Fruit fly (Drosophila melanogaster) whole organism, embryonic: Measurements from ENCODE around the gene dnc.

Experiments
- Bgb ChIP-seq: fragments of 200-800 bp; sonication (Bioruptor generic); IDR thresholded peaks from 2 replicates; pipeline ENCODE4 v1.3.6; 2022; ENCODE audit warnings: missing biosample characterization, missing genetic modification characterization; ENCODE audit not compliant: partially characterized antibody
- CG12155 ChIP-seq: fragments of 200-800 bp; sonication (Bioruptor generic); optimal IDR thresholded peaks from 3 replicates; lab custom pipeline; 2016; ENCODE audit warnings: missing biosample characterization, missing genetic modification characterization
- CG13287 ChIP-seq: fragments of 200-800 bp; sonication (Bioruptor generic); IDR thresholded peaks from 2 replicates; pipeline ENCODE4 v1.3.6; 2022; ENCODE audit warnings: missing biosample characterization, missing genetic modification characterization; ENCODE audit not compliant: partially characterized antibody
- CG15514 ChIP-seq: fragments of 200-800 bp; sonication (Bioruptor generic); optimal IDR thresholded peaks from 3 replicates; lab custom pipeline; 2017; ENCODE audit warnings: missing biosample characterization, missing genetic modification characterization, mild to moderate bottlenecking, moderate library complexity, missing genetic modification reagents
- CG1647 ChIP-seq: fragments of 200-800 bp; sonication (Bioruptor generic); optimal IDR thresholded peaks from 3 replicates; lab custom pipeline; 2016; ENCODE audit warnings: missing biosample characterization, missing genetic modification characterization
- CG16779 ChIP-seq: fragments of 200-800 bp; sonication (Bioruptor generic); IDR thresholded peaks from 2 replicates; pipeline ENCODE4 v1.3.6; 2022; ENCODE audit warnings: missing biosample characterization, missing genetic modification characterization
- CG1832 ChIP-seq: fragments of 200-800 bp; sonication (Bioruptor generic); optimal IDR thresholded peaks from 2 replicates; lab custom pipeline; 2017; ENCODE audit warnings: missing biosample characterization, mild to moderate bottlenecking, missing genetic modification characterization, inconsistent platforms
- CG32532 ChIP-seq: fragments of 200-800 bp; sonication (Bioruptor generic); IDR thresholded peaks from 2 replicates; pipeline ENCODE4 v1.3.6; 2022; ENCODE audit warnings: missing biosample characterization, missing genetic modification characterization
- CG34422 ChIP-seq: fragments of 200-800 bp; sonication (Bioruptor generic); IDR thresholded peaks from 3 replicates; pipeline ENCODE4 v1.3.6; 2022; ENCODE audit warnings: missing biosample characterization, missing genetic modification characterization
- CG42726 ChIP-seq: fragments of 200-800 bp; sonication (Bioruptor generic); IDR thresholded peaks from 2 replicates; pipeline ENCODE4 v1.3.6; 2022; ENCODE audit warnings: missing biosample characterization, missing genetic modification characterization; ENCODE audit not compliant: partially characterized antibody
- CG6254 ChIP-seq: fragments of 200-800 bp; sonication (Bioruptor generic); optimal IDR thresholded peaks from 3 replicates; lab custom pipeline; 2017; ENCODE audit warnings: mild to moderate bottlenecking, missing biosample characterization, missing genetic modification reagents, missing genetic modification characterization
- CoRest ChIP-seq: fragments of 200-800 bp; sonication (Bioruptor generic); optimal IDR thresholded peaks from 3 replicates; lab custom pipeline; 2018; ENCODE audit warnings: missing biosample characterization, mild to moderate bottlenecking, missing genetic modification characterization, moderate library complexity
- D19B ChIP-seq: fragments of 200-800 bp; sonication (Bioruptor generic); optimal IDR thresholded peaks from 2 replicates; lab custom pipeline; 2017; ENCODE audit warnings: missing biosample characterization, mild to moderate bottlenecking, missing genetic modification characterization
- Gug ChIP-seq: fragments of 200-800 bp; sonication (Bioruptor generic); IDR thresholded peaks from 4 replicates; pipeline ENCODE4 v1.3.6; 2022; ENCODE audit warnings: missing biosample characterization, missing genetic modification characterization
- Hr39 ChIP-seq: fragments of >200 bp; optimal IDR thresholded peaks from 2 replicates; lab custom pipeline; 2017
- Jarid2 ChIP-seq: fragments of 200-800 bp; sonication (Bioruptor generic); optimal IDR thresholded peaks from 3 replicates; lab custom pipeline; 2017; ENCODE audit warnings: mild to moderate bottlenecking, missing biosample characterization, missing genetic modification reagents, missing genetic modification characterization
- Med ChIP-seq: fragments of 200-800 bp; sonication (Bioruptor generic); peaks from one replicate; lab custom pipeline; 2016; ENCODE audit warnings: missing biosample characterization, missing genetic modification characterization, mild to moderate bottlenecking, inconsistent platforms, moderate library complexity
- Opbp ChIP-seq: fragments of 200-800 bp; sonication (Bioruptor generic); IDR thresholded peaks from 3 replicates; pipeline ENCODE4 v1.3.6; 2022; ENCODE audit warnings: missing biosample characterization, missing genetic modification characterization; ENCODE audit not compliant: partially characterized antibody
- Stat92E ChIP-seq, 3 experiments: fragments of >200 bp in 2 of 3; fragments of 200-800 bp in 1 of 3; sonication (Bioruptor generic) in 1 of 3; optimal IDR thresholded peaks; 2 replicates each; lab custom pipeline; 2017 to 2019; ENCODE audit warnings: missing biosample characterization in 3 of 3, missing genetic modification characterization in 3 of 3, mild to moderate bottlenecking in 1 of 3, moderate library complexity in 1 of 3
- Trl ChIP-seq, 3 experiments: fragments of >200 bp in 2 of 3; fragments of 200-800 bp in 1 of 3; sonication (Bioruptor generic) in 1 of 3; optimal IDR thresholded peaks; 2 replicates in 1 of 3; 3 replicates in 2 of 3; lab custom pipeline; 2016 to 2017; ENCODE audit warnings: missing biosample characterization in 1 of 3, missing genetic modification characterization in 1 of 3
- Xrp1 ChIP-seq: fragments of 200-800 bp; sonication (Bioruptor generic); IDR thresholded peaks from 2 replicates; pipeline ENCODE4 v1.3.6; 2022; ENCODE audit warnings: missing biosample characterization, missing genetic modification characterization
- al ChIP-seq: fragments of 200-800 bp; sonication (Bioruptor generic); IDR thresholded peaks from 2 replicates; pipeline ENCODE4 v1.3.6; 2022; ENCODE audit warnings: missing biosample characterization, missing genetic modification characterization
- bbx ChIP-seq: fragments of 200-800 bp; sonication (Bioruptor generic); IDR thresholded peaks from 2 replicates; pipeline ENCODE4 v1.3.6; 2022; ENCODE audit warnings: missing biosample characterization, missing genetic modification characterization; ENCODE audit not compliant: partially characterized antibody
- chn ChIP-seq: fragments of 200-800 bp; sonication (Bioruptor generic); optimal IDR thresholded peaks from 2 replicates; lab custom pipeline; 2016; ENCODE audit warnings: missing biosample characterization, missing genetic modification characterization
- ci ChIP-seq: fragments of 200-800 bp; sonication (Bioruptor generic); IDR thresholded peaks from 3 replicates; pipeline ENCODE4 v1.3.6; 2022; ENCODE audit warnings: missing biosample characterization, missing genetic modification characterization
- dimm ChIP-seq: fragments of 200-800 bp; sonication (Bioruptor generic); IDR thresholded peaks from 2 replicates; pipeline ENCODE4 v1.3.6; 2022; ENCODE audit warnings: missing biosample characterization, missing genetic modification characterization
- dmrt99B ChIP-seq: fragments of 200-800 bp; sonication (Bioruptor generic); optimal IDR thresholded peaks from 2 replicates; lab custom pipeline; 2018; ENCODE audit warnings: missing biosample characterization, mild to moderate bottlenecking, missing genetic modification characterization, moderate library complexity
- ewg ChIP-seq: fragments of 200-800 bp; sonication (Bioruptor generic); optimal IDR thresholded peaks from 3 replicates; lab custom pipeline; 2017; ENCODE audit warnings: mild to moderate bottlenecking, missing biosample characterization, missing genetic modification reagents, missing genetic modification characterization
- ftz-f1 ChIP-seq: fragments of 200-800 bp; sonication (Bioruptor generic); optimal IDR thresholded peaks from 2 replicates; lab custom pipeline; 2016; ENCODE audit warnings: missing biosample characterization, missing genetic modification characterization
- gem ChIP-seq: fragments of 200-800 bp; sonication (Bioruptor generic); optimal IDR thresholded peaks from 2 replicates; lab custom pipeline; 2019; ENCODE audit warnings: missing biosample characterization, mild to moderate bottlenecking, missing genetic modification characterization, moderate library complexity
- hbn ChIP-seq: fragments of 200-800 bp; sonication (Bioruptor generic); IDR thresholded peaks from 2 replicates; pipeline ENCODE4 v1.3.6; 2022; ENCODE audit warnings: missing biosample characterization, missing genetic modification characterization; ENCODE audit not compliant: partially characterized antibody
- hkb ChIP-seq, 2 experiments: fragments of 200-800 bp in 1 of 2; fragments of >200 bp in 1 of 2; sonication (Bioruptor generic) in 1 of 2; IDR thresholded peaks in 1 of 2; optimal IDR thresholded peaks in 1 of 2; 2 replicates each; pipeline versions ENCODE4 v1.3.6 to Lab custom; 2017 to 2022; ENCODE audit warnings: missing biosample characterization in 1 of 2, missing genetic modification characterization in 1 of 2
- inv ChIP-seq: fragments of 200-800 bp; sonication (Bioruptor generic); IDR thresholded peaks from 2 replicates; pipeline ENCODE4 v1.3.6; 2022; ENCODE audit warnings: missing biosample characterization, missing genetic modification characterization; ENCODE audit not compliant: partially characterized antibody
- klu ChIP-seq: fragments of 200-800 bp; sonication (Bioruptor generic); IDR thresholded peaks from 2 replicates; pipeline ENCODE4 v1.3.6; 2022; ENCODE audit warnings: missing biosample characterization, missing genetic modification characterization
- lola ChIP-seq, 3 experiments: fragments of >200 bp in 2 of 3; fragments of 200-800 bp in 1 of 3; sonication (Bioruptor generic) in 1 of 3; optimal IDR thresholded peaks; 2 replicates each; lab custom pipeline; 2017 to 2019; ENCODE audit warnings: missing biosample characterization in 3 of 3, missing genetic modification characterization in 3 of 3, mild to moderate bottlenecking in 1 of 3, moderate library complexity in 1 of 3
- lov ChIP-seq, 2 experiments: fragments of 200-800 bp in 1 of 2; fragments of >200 bp in 1 of 2; sonication (Bioruptor generic) in 1 of 2; IDR thresholded peaks in 1 of 2; optimal IDR thresholded peaks in 1 of 2; 2 replicates in 1 of 2; 3 replicates in 1 of 2; pipeline versions ENCODE4 v1.3.6 to Lab custom; 2017 to 2022; ENCODE audit warnings: missing biosample characterization in 1 of 2, missing genetic modification characterization in 1 of 2
- mld ChIP-seq: fragments of 200-800 bp; sonication (Bioruptor generic); IDR thresholded peaks from 3 replicates; pipeline ENCODE4 v1.3.6; 2022; ENCODE audit warnings: missing biosample characterization, missing genetic modification characterization; ENCODE audit not compliant: partially characterized antibody
- nerfin-2 ChIP-seq: fragments of 200-800 bp; sonication (Bioruptor generic); IDR thresholded peaks from 2 replicates; pipeline ENCODE4 v1.3.6; 2022; ENCODE audit warnings: missing biosample characterization, missing genetic modification characterization; ENCODE audit not compliant: partially characterized antibody
- p53 ChIP-seq: fragments of 200-800 bp; sonication (Bioruptor generic); optimal IDR thresholded peaks from 2 replicates; lab custom pipeline; 2016; ENCODE audit warnings: missing biosample characterization, missing genetic modification characterization
- pfk ChIP-seq: fragments of 200-800 bp; sonication (Bioruptor generic); optimal IDR thresholded peaks from 2 replicates; lab custom pipeline; 2018; ENCODE audit warnings: missing biosample characterization, mild to moderate bottlenecking, missing genetic modification characterization, moderate library complexity
- row ChIP-seq: fragments of 200-800 bp; sonication (Bioruptor generic); IDR thresholded peaks from 3 replicates; pipeline ENCODE4 v1.3.6; 2022; ENCODE audit warnings: missing biosample characterization, missing genetic modification characterization
- scrt ChIP-seq: fragments of 200-800 bp; sonication (Bioruptor generic); optimal IDR thresholded peaks from 2 replicates; lab custom pipeline; 2018; ENCODE audit warnings: missing biosample characterization, mild to moderate bottlenecking, missing genetic modification characterization, moderate library complexity
- vfl ChIP-seq: fragments of 200-800 bp; sonication (Bioruptor generic); optimal IDR thresholded peaks from 2 replicates; lab custom pipeline; 2016; ENCODE audit warnings: missing biosample characterization, missing genetic modification characterization
- z ChIP-seq: fragments of 200-800 bp; sonication (Bioruptor generic); IDR thresholded peaks from 3 replicates; pipeline ENCODE4 v1.3.6; 2022; ENCODE audit warnings: missing biosample characterization, missing genetic modification characterization
- zf30C ChIP-seq: fragments of 200-800 bp; sonication (Bioruptor generic); optimal IDR thresholded peaks from 3 replicates; lab custom pipeline; 2018; ENCODE audit warnings: missing biosample characterization, mild to moderate bottlenecking, missing genetic modification characterization

The dnc gene

DNA sequence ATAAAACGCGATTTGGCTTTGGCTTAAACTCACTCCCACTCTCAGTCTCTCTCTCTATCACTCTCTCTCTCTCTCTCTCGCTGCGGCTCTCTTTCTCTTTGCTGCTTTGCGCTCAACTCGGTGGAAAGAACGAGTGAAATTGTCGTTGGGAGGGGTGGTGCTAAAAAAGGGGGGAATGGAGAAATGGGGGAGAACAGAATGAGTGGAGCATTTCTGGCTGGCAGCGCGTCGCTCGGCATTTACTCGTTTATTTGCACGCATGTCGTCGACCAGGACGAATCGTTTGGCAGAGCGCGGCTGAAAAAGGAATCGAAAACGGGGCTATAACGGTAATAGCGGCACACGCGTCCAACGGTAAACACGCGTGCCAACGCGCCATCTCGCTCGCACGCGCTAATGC lies at the start of gene dnc (continued):
- TF ChIP-seq lov (optimal IDR thresholded peaks at IDR 0.05; lab: Kevin White, UChicago) (no peak), lov (GFP tag; IDR thresholded peaks at IDR 0.05; lab: Robert Waterston, UW) (no peak), nerfin-2 (GFP tag; lab: Robert Waterston, UW) (0 out of 2 replicates have a peak, but pooled peaks have one; percentile 35), CG1832 (GFP tag; lab: Kevin White, UChicago) (peak; percentile 55), CG32532 (peak; percentile 31; the same call in 1 of the 2 replicates), CG16779 (GFP tag; lab: Robert Waterston, UW) (peak; percentile 68), gem (no peak), vfl (GFP tag; lab: Kevin White, UChicago) (no peak), Bgb (GFP tag; lab: Robert Waterston, UW) (peak; percentile 69; the same call in 1 of the 2 replicates), row (no peak), z (GFP tag; lab: Robert Waterston, UW) (peak; percentile 99), Trl (optimal IDR thresholded peaks at IDR 0.05; lab: Kevin White, UChicago) (peak; percentile 88 to 94), Trl (GFP tag; optimal IDR thresholded peaks at IDR 0.05; lab: Kevin White, UChicago) (peak; percentile 9), CG1647 (no peak), scrt (GFP tag; lab: Kevin White, UChicago) (peak; percentile 13), klu (GFP tag; lab: Robert Waterston, UW) (no peak), p53 (GFP tag; lab: Kevin White, UChicago) (no peak), dimm (no peak), Jarid2 (GFP tag; lab: Kevin White, UChicago) (peak; percentile 54), CG6254 (GFP tag; lab: Kevin White, UChicago) (no peak), dmrt99B (tag; lab: Kevin White, UChicago) (no peak), Gug (GFP tag; lab: Robert Waterston, UW) (no peak), D19B (GFP tag; lab: Kevin White, UChicago) (no peak), CG13287 (GFP tag; lab: Robert Waterston, UW) (peak; percentile 31), Xrp1 (GFP tag; lab: Robert Waterston, UW) (0 out of 2 replicates have a peak, but pooled peaks have one; percentile 9), lola (GFP tag; optimal IDR thresholded peaks at IDR 0.05; lab: Kevin White, UChicago) (no peak), hkb (optimal IDR thresholded peaks at IDR 0.05; lab: Kevin White, UChicago) (no peak), hkb (GFP tag; IDR thresholded peaks at IDR 0.05; lab: Robert Waterston, UW) (peak; percentile 34; the same call in 1 of the 2 replicates), chn (GFP tag; lab: Kevin White, UChicago) (no peak), Hr39 (lab: Kevin White, UChicago) (no peak), al (GFP tag; lab: Robert Waterston, UW) (no peak), CG34422 (GFP tag; lab: Robert Waterston, UW) (no peak), ewg (GFP tag; lab: Kevin White, UChicago) (peak; percentile 48), CG12155 (peak; percentile 44), ftz-f1 (GFP tag; lab: Kevin White, UChicago) (no peak), Opbp (GFP tag; lab: Robert Waterston, UW) (0 out of 3 replicates have a peak, but pooled peaks have one; percentile 55), CG42726 (GFP tag; lab: Robert Waterston, UW) (0 out of 2 replicates have a peak, but pooled peaks have one; percentile 37), Med (GFP tag; lab: Kevin White, UChicago) (peak; percentile 65), inv (GFP tag; lab: Robert Waterston, UW) (peak; percentile 28; the same call in 1 of the 2 replicates), hbn (GFP tag; lab: Robert Waterston, UW) (peak; percentile 53; the same call in 1 of the 2 replicates), bbx (GFP tag; lab: Robert Waterston, UW) (peak; percentile 59; the same call in 1 of the 2 replicates), pfk (GFP tag; lab: Kevin White, UChicago) (no peak), CG15514 (no peak), Stat92E (GFP tag; optimal IDR thresholded peaks at IDR 0.05; lab: Kevin White, UChicago) (no peak), ci (GFP tag; lab: Robert Waterston, UW) (0 out of 3 replicates have a peak, but pooled peaks have one; percentile 16), CoRest (tag; lab: Kevin White, UChicago) (no peak), zf30C (no peak), mld (GFP tag; lab: Robert Waterston, UW) (0 out of 3 replicates have a peak, but pooled peaks have one; percentile 24)
